Worm (Caenorhabditis elegans): ENCODE measurements around the gene aakg-1.

ce11 chrIII:12613138-12613915 is 38.1 kb upstream of the aakg-1 start:
- TF ChIP-seq W03F9.2 (tag; optimal IDR thresholded peaks at IDR 0.05) (no peak), dao-5 (tag; optimal IDR thresholded peaks at IDR 0.05) (no peak), him-1 (tag; optimal IDR thresholded peaks at IDR 0.05) (no peak)
